Worm (Caenorhabditis elegans): ENCODE results near the gene repo-1.
A peak's percentile ranks its signal among the peaks of the same experiment; 100 is the strongest.

The repo-1 gene

DNA sequence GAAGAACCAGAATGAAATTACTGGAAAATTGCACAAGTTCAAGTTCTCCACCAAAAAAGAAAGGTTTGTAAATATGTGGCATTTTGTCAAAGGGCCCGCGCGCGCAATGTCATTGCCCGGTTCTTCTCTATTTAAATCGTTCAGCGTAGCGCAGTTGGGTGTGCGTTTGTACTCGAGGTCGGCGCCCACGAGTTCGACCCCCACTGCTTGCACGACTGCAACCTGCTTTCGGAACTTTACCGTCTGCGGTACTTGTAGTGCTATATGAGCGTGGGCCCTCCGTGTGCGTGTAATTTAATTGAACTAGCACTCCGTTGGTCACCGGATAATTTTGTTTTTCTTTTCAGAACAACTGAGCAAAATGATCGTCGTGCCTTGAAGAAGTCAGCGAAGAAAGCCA is 2.2 kb downstream of the repo-1 start (continued):
- TF ChIP-seq rnt-1 (tag; optimal IDR thresholded peaks at IDR 0.05) (peak; percentile 86), ceh-63 (GFP tag; optimal IDR thresholded peaks at IDR 0.05) (no peak)

DNA sequence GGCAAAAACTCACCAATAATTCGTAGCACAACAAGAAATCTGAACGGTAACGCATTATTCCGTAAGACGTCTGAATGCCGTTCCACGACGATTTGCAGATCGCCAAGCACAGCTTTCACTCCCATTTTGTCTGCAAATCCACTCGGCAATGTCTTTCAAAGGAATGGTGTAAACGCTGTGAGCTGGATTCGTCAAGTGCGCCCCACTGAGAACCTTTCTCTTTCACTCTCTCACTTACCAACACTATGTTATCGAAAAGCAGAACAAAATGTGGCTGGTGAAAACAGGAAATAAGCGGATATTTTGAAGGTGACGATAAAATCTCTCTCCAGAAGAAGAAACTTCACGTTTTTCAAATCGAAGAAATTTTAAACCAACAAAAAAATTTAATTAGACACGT is 4.6 kb downstream of the repo-1 start:
- TF ChIP-seq hlh-4 (tag; optimal IDR thresholded peaks at IDR 0.05) (no peak), snu-23 (GFP tag; optimal IDR thresholded peaks at IDR 0.05) (peak; percentile 34), nhr-71 (tag; optimal IDR thresholded peaks at IDR 0.05) (peak; percentile 43), blmp-1 (tag; optimal IDR thresholded peaks at IDR 0.05) (peak; percentile 96), aly-2 (tag; optimal IDR thresholded peaks at IDR 0.05) (peak; percentile 43), lin-39 (tag; optimal IDR thresholded peaks at IDR 0.05) (no peak), C16A3.4 (tag; optimal IDR thresholded peaks at IDR 0.05) (peak; percentile 27), ama-1 (optimal IDR thresholded peaks at IDR 0.05) (no peak), jun-1 (tag; optimal IDR thresholded peaks at IDR 0.05) (no peak), unc-30 (tag; optimal IDR thresholded peaks at IDR 0.05) (no peak), irx-1 (tag; optimal IDR thresholded peaks at IDR 0.05) (no peak), efl-3 (GFP tag; optimal IDR thresholded peaks at IDR 0.05) (no peak), efl-1 (optimal IDR thresholded peaks at IDR 0.05) (peak; percentile 43 to 61), efl-1 (GFP tag; optimal IDR thresholded peaks at IDR 0.05 in 1 of 2) (peak; percentile 42 to 84), vab-15 (tag; optimal IDR thresholded peaks at IDR 0.05) (no peak), ceh-82 (tag; optimal IDR thresholded peaks at IDR 0.05) (peak in 1 of 3 experiments; percentile 36), lin-35 (GFP tag; optimal IDR thresholded peaks at IDR 0.05) (peak; percentile 49 to 70), nhr-47 (tag; optimal IDR thresholded peaks at IDR 0.05) (peak; percentile 21), ceh-8 (GFP tag; optimal IDR thresholded peaks at IDR 0.05) (no peak), lin-15B (tag; optimal IDR thresholded peaks at IDR 0.05) (peak; percentile 70), rnt-1 (tag; optimal IDR thresholded peaks at IDR 0.05) (peak; percentile 42), nhr-77 (tag; optimal IDR thresholded peaks at IDR 0.05) (no peak), dpl-1 (GFP tag; optimal IDR thresholded peaks at IDR 0.05) (peak in 1 of 3 experiments; percentile 55), mab-9 (GFP tag; IDR thresholded peaks at IDR 0.05) (no peak), C34B4.2 (tag; optimal IDR thresholded peaks at IDR 0.05) (no peak), nhr-20 (tag; optimal IDR thresholded peaks at IDR 0.05) (peak; percentile 16), nhr-90 (tag; optimal IDR thresholded peaks at IDR 0.05; ENCODE audit: poor library complexity) (no peak), lsy-2 (tag; optimal IDR thresholded peaks at IDR 0.05) (peak; percentile 19 to 71), nhr-19 (GFP tag; conservative IDR thresholded peaks at IDR 0.05) (no peak), egl-13 (tag; optimal IDR thresholded peaks at IDR 0.05) (no peak), mep-1 (tag; optimal IDR thresholded peaks at IDR 0.05) (peak; percentile 69), fos-1 (tag; optimal IDR thresholded peaks at IDR 0.05) (peak; percentile 7), ztf-11 (tag; optimal IDR thresholded peaks at IDR 0.05) (no peak), F16B12.6 (tag; optimal IDR thresholded peaks at IDR 0.05) (no peak)

DNA sequence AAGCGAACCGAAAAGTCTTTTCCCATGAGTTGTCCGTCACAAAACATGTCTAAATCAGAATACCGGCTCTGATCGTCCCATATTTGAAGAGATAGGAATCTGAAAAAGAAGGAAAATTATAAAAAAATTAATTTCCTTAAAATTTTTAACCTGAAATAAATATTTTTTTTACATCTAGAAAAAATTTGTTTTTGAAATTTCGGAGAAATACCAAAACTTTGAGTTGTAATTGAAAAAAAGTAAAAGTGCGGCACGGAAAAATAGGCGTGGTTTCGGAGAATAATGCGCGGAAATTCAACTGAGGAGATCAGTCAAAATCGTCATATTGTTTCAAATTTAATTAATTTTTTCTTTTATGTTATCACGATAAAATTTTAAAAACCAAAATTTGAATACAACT is 5.3 kb downstream of the repo-1 start, which contains the start of gene F11A10.6:
F11A10.6 (minus strand) TSS at position 101 of the 400 bp plus-strand sequence.
- TF ChIP-seq fkh-4 (tag; optimal IDR thresholded peaks at IDR 0.05; ENCODE audit: borderline replicate concordance) (no peak), zag-1 (tag; optimal IDR thresholded peaks at IDR 0.05) (no peak), xbp-1 (tag; optimal IDR thresholded peaks at IDR 0.05) (no peak), unc-86 (tag; optimal IDR thresholded peaks at IDR 0.05) (no peak), unc-130 (tag; optimal IDR thresholded peaks at IDR 0.05) (no peak), unc-30 (tag; optimal IDR thresholded peaks at IDR 0.05) (no peak), blmp-1 (tag; optimal IDR thresholded peaks at IDR 0.05) (peak; percentile 27), sptf-1 (tag; optimal IDR thresholded peaks at IDR 0.05) (no peak), C04F5.9 (tag; optimal IDR thresholded peaks at IDR 0.05) (no peak)
